Worm (Caenorhabditis elegans): ENCODE measurements around the gene Y43C5A.4.
A peak's percentile ranks its signal among the peaks of the same experiment; 100 is the strongest.

Gene Y43C5A.4

ce11 chrIV:10251764-10252163 is 26.1 kb upstream of the Y43C5A.4 start:
- TF ChIP-seq nhr-2 (tag; optimal IDR thresholded peaks at IDR 0.05) (peak; percentile 74), blmp-1 (tag; optimal IDR thresholded peaks at IDR 0.05) (no peak), elt-1 (tag; optimal IDR thresholded peaks at IDR 0.05; ENCODE audit: borderline replicate concordance, insufficient read depth) (peak; percentile 57)

- TF ChIP-seq bed-3 (GFP tag; optimal IDR thresholded peaks at IDR 0.05) (no peak), ceh-83 (GFP tag; optimal IDR thresholded peaks at IDR 0.05) (peak; percentile 12), blmp-1 (tag; optimal IDR thresholded peaks at IDR 0.05) (peak; percentile 45), unc-39 (tag; optimal IDR thresholded peaks at IDR 0.05) (no peak), elt-1 (tag; optimal IDR thresholded peaks at IDR 0.05; ENCODE audit: borderline replicate concordance, insufficient read depth) (no peak), zip-8 (tag; optimal IDR thresholded peaks at IDR 0.05) (no peak), flh-1 (GFP tag; optimal IDR thresholded peaks at IDR 0.05) (no peak), sptf-1 (tag; optimal IDR thresholded peaks at IDR 0.05) (peak; percentile 38), drap-1 (GFP tag; optimal IDR thresholded peaks at IDR 0.05) (no peak), ceh-39 (tag; optimal IDR thresholded peaks at IDR 0.05) (no peak), mls-2 (tag; optimal IDR thresholded peaks at IDR 0.05) (peak; percentile 14), cnd-1 (tag; optimal IDR thresholded peaks at IDR 0.05) (no peak), nhr-2 (tag; optimal IDR thresholded peaks at IDR 0.05) (no peak), sem-2 (GFP tag; optimal IDR thresholded peaks at IDR 0.05) (no peak), unc-62 (GFP tag; optimal IDR thresholded peaks at IDR 0.05) (peak; percentile 81), pha-4 (tag; optimal IDR thresholded peaks at IDR 0.05) (no peak), unc-120 (tag; optimal IDR thresholded peaks at IDR 0.05; ENCODE audit: poor library complexity, severe bottlenecking) (peak; percentile 84), tbx-8 (GFP tag; optimal IDR thresholded peaks at IDR 0.05) (no peak), ztf-11 (tag; optimal IDR thresholded peaks at IDR 0.05) (no peak), elt-3 (tag; optimal IDR thresholded peaks at IDR 0.05) (no peak), lin-13 (tag; optimal IDR thresholded peaks at IDR 0.05) (no peak), nhr-76 (tag; optimal IDR thresholded peaks at IDR 0.05) (no peak), nhr-28 (tag; optimal IDR thresholded peaks at IDR 0.05) (no peak), hlh-1 (tag; optimal IDR thresholded peaks at IDR 0.05) (no peak), lin-32 (GFP tag; optimal IDR thresholded peaks at IDR 0.05) (no peak), snpc-4 (tag; optimal IDR thresholded peaks at IDR 0.05) (no peak), ceh-43 (GFP tag; optimal IDR thresholded peaks at IDR 0.05) (no peak), ces-1 (GFP tag; optimal IDR thresholded peaks at IDR 0.05) (peak; percentile 51), ham-2 (GFP tag; optimal IDR thresholded peaks at IDR 0.05) (no peak), mab-5 (tag; optimal IDR thresholded peaks at IDR 0.05) (no peak), nhr-237 (tag; optimal IDR thresholded peaks at IDR 0.05) (no peak), nhr-12 (tag; optimal IDR thresholded peaks at IDR 0.05) (no peak), M03D4.4 (tag; optimal IDR thresholded peaks at IDR 0.05) (no peak), lsy-2 (tag; optimal IDR thresholded peaks at IDR 0.05) (peak; percentile 16)
Measured at ce11 chrIV:10252350-10252792, 25.4 kb upstream of the Y43C5A.4 start.

DNA sequence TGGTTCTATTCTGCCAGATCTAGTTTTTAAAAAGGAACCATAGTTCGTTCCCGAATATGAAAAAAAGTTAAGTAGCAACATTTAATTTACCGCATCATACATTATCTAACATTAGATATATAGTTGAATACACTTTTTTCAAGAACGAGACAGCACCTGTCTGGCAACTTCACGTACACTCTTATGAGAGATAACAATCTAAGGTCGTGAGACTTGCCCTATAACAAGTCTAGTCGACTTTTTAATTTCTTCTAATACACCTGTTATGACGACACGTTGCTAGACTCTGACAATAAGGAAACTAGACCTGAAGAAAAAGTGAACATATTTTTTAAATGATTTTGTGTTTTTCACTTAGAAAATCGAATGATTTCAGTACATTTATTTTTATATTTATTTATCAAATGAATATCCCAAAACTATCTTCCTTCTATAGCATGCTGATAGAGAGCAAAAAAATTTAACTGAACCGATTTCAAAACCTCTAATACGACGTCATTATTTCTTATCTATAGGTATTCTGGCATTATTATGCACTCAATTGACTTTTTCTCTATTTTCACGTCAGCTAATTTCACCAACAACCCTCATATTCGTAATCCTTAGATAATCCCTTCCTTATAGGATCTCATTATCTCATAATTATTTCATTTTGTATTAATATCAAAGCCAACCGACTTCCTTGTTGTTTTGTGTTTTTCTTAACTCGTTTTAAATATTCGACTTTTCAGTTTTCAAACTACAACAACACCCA is 24.8 kb upstream of the Y43C5A.4 start:
- TF ChIP-seq ceh-83 (GFP tag; optimal IDR thresholded peaks at IDR 0.05) (no peak), elt-1 (tag; optimal IDR thresholded peaks at IDR 0.05; ENCODE audit: borderline replicate concordance, insufficient read depth) (peak; percentile 72)

DNA sequence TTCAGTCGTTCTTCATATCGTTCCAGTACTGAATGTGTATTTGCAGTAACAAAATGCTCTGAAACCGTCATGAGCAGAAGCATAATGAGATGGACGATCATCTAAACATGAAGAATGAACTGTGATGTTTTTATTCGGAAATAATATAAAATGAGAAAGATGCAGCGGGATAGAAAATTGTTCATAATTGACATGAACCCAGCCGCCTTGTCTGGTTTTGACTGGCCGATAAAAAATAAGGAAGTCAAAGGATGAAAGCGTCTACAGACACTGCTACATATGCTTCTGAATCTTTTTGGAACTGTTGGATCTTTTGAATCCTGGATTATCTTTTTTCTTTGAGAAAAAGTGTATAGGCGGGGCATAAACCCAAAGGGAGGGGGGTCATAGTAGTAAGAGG is 18.3 kb upstream of the Y43C5A.4 start, which contains the start of gene F01G10.9:
Gene F01G10.9 (minus strand): TSS at position 101 of the 400 bp plus-strand sequence.
- no peak for TF ChIP-seq lsy-2 (tag; optimal IDR thresholded peaks at IDR 0.05)
- TF ChIP-seq nhr-2 (tag; optimal IDR thresholded peaks at IDR 0.05) = no peak
- no peak for TF ChIP-seq mab-5 (tag; optimal IDR thresholded peaks at IDR 0.05)
- no peak for TF ChIP-seq pha-4 (tag; optimal IDR thresholded peaks at IDR 0.05)
- no peak for TF ChIP-seq lin-32 (GFP tag; optimal IDR thresholded peaks at IDR 0.05)
- TF ChIP-seq unc-62 (GFP tag; optimal IDR thresholded peaks at IDR 0.05) = no peak
- no peak for TF ChIP-seq elt-1 (tag; optimal IDR thresholded peaks at IDR 0.05; ENCODE audit: borderline replicate concordance, insufficient read depth)
- no peak for TF ChIP-seq flh-1 (GFP tag; optimal IDR thresholded peaks at IDR 0.05)
- TF ChIP-seq zip-8 (tag; optimal IDR thresholded peaks at IDR 0.05) = no peak
- no peak for TF ChIP-seq nhr-12 (tag; optimal IDR thresholded peaks at IDR 0.05)
- TF ChIP-seq ceh-39 (tag; optimal IDR thresholded peaks at IDR 0.05) = no peak
- TF ChIP-seq lin-13 (tag; optimal IDR thresholded peaks at IDR 0.05) = no peak
- no peak for TF ChIP-seq blmp-1 (tag; optimal IDR thresholded peaks at IDR 0.05)
